Fruit fly (Drosophila melanogaster): Measurements from ENCODE around the gene Ir75c.

Gene Ir75c

dm6 chr3L:17856655-17857479, 34.2 kb upstream of the Ir75c start, which contains the start of gene CG5535 (continued):
- TF ChIP-seq CG1602 (GFP tag; optimal IDR thresholded peaks at IDR 0.05): peak; percentile 70
- peak; percentile 44 for TF ChIP-seq HmgZ (tag; optimal IDR thresholded peaks at IDR 0.05)
- TF ChIP-seq Fer2 (tag; optimal IDR thresholded peaks at IDR 0.05): peak; percentile 17
- no peak for TF ChIP-seq gfzf (GFP tag; optimal IDR thresholded peaks at IDR 0.05)
- peak; percentile 48 for TF ChIP-seq Max (GFP tag; optimal IDR thresholded peaks at IDR 0.05)
- peak; percentile 94 for TF ChIP-seq Sox100B (GFP tag; optimal IDR thresholded peaks at IDR 0.05)
- no peak for TF ChIP-seq CG8478 (optimal IDR thresholded peaks at IDR 0.05)
- peak; percentile 45 to 80 for TF ChIP-seq Pdp1 (GFP tag; optimal IDR thresholded peaks at IDR 0.05)
- no peak for TF ChIP-seq Mes4 (GFP tag; optimal IDR thresholded peaks at IDR 0.05)
- no peak for TF ChIP-seq da (GFP tag; optimal IDR thresholded peaks at IDR 0.05)
- TF ChIP-seq chm (GFP tag; IDR thresholded peaks at IDR 0.05): peak; percentile 79
- TF ChIP-seq CG13296 (GFP tag; optimal IDR thresholded peaks at IDR 0.05): peak; percentile 81
- TF ChIP-seq lmd (GFP tag; IDR thresholded peaks at IDR 0.05): peak; percentile 67
- TF ChIP-seq E2f1 (GFP tag; IDR thresholded peaks at IDR 0.05): peak; percentile 59
- TF ChIP-seq CG13287 (GFP tag; IDR thresholded peaks at IDR 0.05; ENCODE audit: partially characterized antibody): peak; percentile 10; the same call in 1 of the 2 replicates
- no peak for TF ChIP-seq abd-A (tag; optimal IDR thresholded peaks at IDR 0.05)
- peak; percentile 91 for TF ChIP-seq CG13775 (GFP tag; optimal IDR thresholded peaks at IDR 0.05)
- TF ChIP-seq Atf3 (GFP tag; optimal IDR thresholded peaks at IDR 0.05): peak; percentile 3
- peak; percentile 88 for TF ChIP-seq CG10209 (GFP tag; optimal IDR thresholded peaks at IDR 0.05)
- no peak for TF ChIP-seq Dfd (GFP tag; optimal IDR thresholded peaks at IDR 0.05)
- peak; percentile 58 for TF ChIP-seq kni (GFP tag; optimal IDR thresholded peaks at IDR 0.05)
- no peak for TF ChIP-seq prd (optimal IDR thresholded peaks at IDR 0.05)
- TF ChIP-seq prd (GFP tag; IDR thresholded peaks at IDR 0.05): peak; percentile 62
- no peak for TF ChIP-seq btn (GFP tag; optimal IDR thresholded peaks at IDR 0.05)
- TF ChIP-seq CG11247 (GFP tag; IDR thresholded peaks at IDR 0.05): peak; percentile 24
- peak; percentile 48; the same call in 1 of the 2 replicates for TF ChIP-seq CG31224 (GFP tag; IDR thresholded peaks at IDR 0.05)
- peak; percentile 56 for TF ChIP-seq CG30431 (GFP tag; optimal IDR thresholded peaks at IDR 0.05)
- TF ChIP-seq NfI (GFP tag; optimal IDR thresholded peaks at IDR 0.05): peak; percentile 78
- TF ChIP-seq CG33213 (GFP tag; optimal IDR thresholded peaks at IDR 0.05): peak; percentile 46
- TF ChIP-seq dmrt11E (tag; optimal IDR thresholded peaks at IDR 0.05): peak; percentile 77
- TF ChIP-seq Dek (tag; optimal IDR thresholded peaks at IDR 0.05): peak; percentile 71
- TF ChIP-seq Oaz (GFP tag; IDR thresholded peaks at IDR 0.05): peak; percentile 47
- peak; percentile 36 for TF ChIP-seq psq (GFP tag; optimal IDR thresholded peaks at IDR 0.05)
- peak; percentile 84 for TF ChIP-seq Nf-YC (tag; optimal IDR thresholded peaks at IDR 0.05)
- TF ChIP-seq p53 (GFP tag; optimal IDR thresholded peaks at IDR 0.05): no peak

dm6 chr3L:17849517-17849916, 26.9 kb upstream of the Ir75c start, which contains the start of gene TrpRS-m:
Gene TrpRS-m, plus strand, starts transcription at chr3L:17849727.
- TF ChIP-seq CG31441 (GFP tag; IDR thresholded peaks at IDR 0.05) (no peak), D19B (GFP tag; optimal IDR thresholded peaks at IDR 0.05) (no peak), ken (GFP tag; IDR thresholded peaks at IDR 0.05) (no peak), CG30403 (GFP tag; optimal IDR thresholded peaks at IDR 0.05) (no peak), chn (GFP tag; optimal IDR thresholded peaks at IDR 0.05) (no peak), CG12744 (GFP tag; optimal IDR thresholded peaks at IDR 0.05) (no peak), HLH54F (GFP tag; optimal IDR thresholded peaks at IDR 0.05) (no peak), cato (GFP tag; optimal IDR thresholded peaks at IDR 0.05; ENCODE audit: borderline replicate concordance) (no peak), CG12769 (tag; optimal IDR thresholded peaks at IDR 0.05) (no peak), lab (GFP tag; optimal IDR thresholded peaks at IDR 0.05) (no peak), tup (GFP tag; optimal IDR thresholded peaks at IDR 0.05) (no peak), CG31224 (GFP tag; IDR thresholded peaks at IDR 0.05) (no peak), croc (GFP tag; conservative IDR thresholded peaks at IDR 0.05) (no peak), B-H1 (GFP tag; IDR thresholded peaks at IDR 0.05) (no peak), nom (GFP tag; optimal IDR thresholded peaks at IDR 0.05) (no peak), CG15514 (GFP tag; optimal IDR thresholded peaks at IDR 0.05) (peak; percentile 33), CG34422 (GFP tag; IDR thresholded peaks at IDR 0.05) (peak; percentile 77; the same call in 1 of the 3 replicates)

All from whole organism, embryonic.